Worm (Caenorhabditis elegans) whole organism, young adult: ENCODE measurements around the gene Y73C8B.5.

Experiments used
- B0035.1 ChIP-seq: sonication (generic microtip); optimal IDR thresholded peaks from 2 replicates; lab custom pipeline; 2016; ENCODE audit warnings: missing genetic modification characterization, mild to moderate bottlenecking, missing compliant biosample characterization, missing genotype, missing genetic modification reagents
- F37B4.10 ChIP-seq: fragments of 200-800 bp; sonication (Bioruptor generic); IDR thresholded peaks from 2 replicates; pipeline ENCODE4 v1.3.6; 2022; ENCODE audit warnings: missing genetic modification characterization, missing compliant biosample characterization
- F52B5.7 ChIP-seq: sonication (generic microtip); optimal IDR thresholded peaks from 2 replicates; lab custom pipeline; 2016; ENCODE audit warnings: mild to moderate bottlenecking, missing genetic modification characterization, missing compliant biosample characterization
- T26A5.8 ChIP-seq: sonication (generic microtip); optimal IDR thresholded peaks from 2 replicates; lab custom pipeline; 2016; ENCODE audit warnings: missing genetic modification characterization, missing compliant biosample characterization
- Y56A3A.18 ChIP-seq: fragments of 200-800 bp; sonication (Bioruptor generic); IDR thresholded peaks from 2 replicates; pipeline ENCODE4 v1.3.6; 2022; ENCODE audit warnings: missing genetic modification reagents, missing genetic modification characterization, missing compliant biosample characterization
- ama-1 ChIP-seq, 3 experiments: fragments of 150-350 bp in 1 of 3; sonication (generic microtip) in 2 of 3; optimal IDR thresholded peaks; 2 replicates each; lab custom pipeline; 2014 to 2018; ENCODE audit warnings: missing biosample characterization in 2 of 3, missing genetic modification characterization in 2 of 3, missing genetic modification reagents in 2 of 3
- atf-7 ChIP-seq: sonication (generic microtip); optimal IDR thresholded peaks from 2 replicates; lab custom pipeline; 2017; ENCODE audit warnings: mild to moderate bottlenecking, missing genetic modification characterization, missing compliant biosample characterization
- attf-3 ChIP-seq: fragments of 200-800 bp; sonication (Bioruptor generic); conservative IDR thresholded peaks from 2 replicates; pipeline ENCODE4 v1.3.6; 2022; ENCODE audit warnings: missing genetic modification reagents, missing genetic modification characterization, missing compliant biosample characterization
- attf-5 ChIP-seq: fragments of 200-800 bp; sonication (Bioruptor generic); optimal IDR thresholded peaks from 2 replicates; lab custom pipeline; 2018; ENCODE audit warnings: mild to moderate bottlenecking, missing genetic modification characterization, missing compliant biosample characterization
- bed-1 ChIP-seq: fragments of 200-800 bp; sonication (Bioruptor generic); IDR thresholded peaks from 2 replicates; pipeline ENCODE4 v1.3.6; 2022; ENCODE audit warnings: missing genetic modification reagents, missing genetic modification characterization, missing compliant biosample characterization
- bed-2 ChIP-seq: fragments of 200-800 bp; sonication (Bioruptor generic); IDR thresholded peaks from 2 replicates; pipeline ENCODE4 v1.3.6; 2022; ENCODE audit warnings: missing genetic modification reagents, missing genetic modification characterization, missing compliant biosample characterization
- ceh-58 ChIP-seq: fragments of 200-800 bp; sonication (Bioruptor generic); IDR thresholded peaks from 2 replicates; pipeline ENCODE4 v1.3.6; 2022; ENCODE audit warnings: missing genetic modification characterization, missing compliant biosample characterization
- ceh-79 ChIP-seq: sonication (generic microtip); optimal IDR thresholded peaks from 2 replicates; lab custom pipeline; 2017; ENCODE audit warnings: mild to moderate bottlenecking, missing genetic modification characterization, missing compliant biosample characterization
- dox-1 ChIP-seq: fragments of 200-800 bp; sonication (Bioruptor generic); IDR thresholded peaks from 2 replicates; pipeline ENCODE4 v1.3.6; 2022; ENCODE audit warnings: missing genetic modification reagents, missing genetic modification characterization, missing compliant biosample characterization
- egl-44 ChIP-seq: fragments of 200-800 bp; sonication (Bioruptor generic); IDR thresholded peaks from 2 replicates; pipeline ENCODE4 v1.3.6; 2022; ENCODE audit warnings: missing genetic modification reagents, missing genetic modification characterization, missing compliant biosample characterization
- ekl-4 ChIP-seq: fragments of 200-800 bp; sonication (Bioruptor generic); IDR thresholded peaks from 2 replicates; pipeline ENCODE4 v1.3.6; 2022; ENCODE audit warnings: missing genetic modification reagents, missing genetic modification characterization, missing compliant biosample characterization
- hmg-1.2 ChIP-seq: fragments of 200-800 bp; sonication (Bioruptor generic); IDR thresholded peaks from 2 replicates; pipeline ENCODE4 v1.3.6; 2022; ENCODE audit warnings: missing genetic modification reagents, missing genetic modification characterization, missing compliant biosample characterization
- let-526 ChIP-seq: fragments of 200-800 bp; sonication (Bioruptor generic); IDR thresholded peaks from 2 replicates; pipeline ENCODE4 v1.3.6; 2022; ENCODE audit warnings: missing genetic modification reagents, missing genetic modification characterization, missing compliant biosample characterization
- let-607 ChIP-seq, 2 experiments: fragments of 200-800 bp in 1 of 2; sonication (Bioruptor generic) in 1 of 2; sonication (generic microtip) in 1 of 2; optimal IDR thresholded peaks; 2 replicates each; lab custom pipeline; 2016 to 2018; ENCODE audit warnings: mild to moderate bottlenecking in 2 of 2, missing compliant biosample characterization in 2 of 2, missing genetic modification characterization in 2 of 2, moderate library complexity in 2 of 2, missing genotype in 1 of 2
- lin-40 ChIP-seq: sonication (generic microtip); optimal IDR thresholded peaks from 2 replicates; lab custom pipeline; 2016; ENCODE audit warnings: missing genetic modification characterization, mild to moderate bottlenecking, missing compliant biosample characterization, missing genotype, missing genetic modification reagents
- madf-10 ChIP-seq: sonication (generic microtip); optimal IDR thresholded peaks from 2 replicates; lab custom pipeline; 2016; ENCODE audit warnings: mild to moderate bottlenecking, missing genetic modification characterization, missing compliant biosample characterization
- nfya-1 ChIP-seq: sonication (generic microtip); optimal IDR thresholded peaks from 2 replicates; lab custom pipeline; 2017; ENCODE audit warnings: antibody characterized with exemption, missing compliant biosample characterization, missing genetic modification characterization, borderline replicate concordance; ENCODE audit not compliant: insufficient read depth
- nhr-80 ChIP-seq: sonication (generic microtip); optimal IDR thresholded peaks from 2 replicates; lab custom pipeline; 2016; ENCODE audit warnings: missing genetic modification characterization, missing compliant biosample characterization
- rcor-1 ChIP-seq: fragments of 200-800 bp; sonication (Bioruptor generic); IDR thresholded peaks from 2 replicates; pipeline ENCODE4 v1.3.6; 2022; ENCODE audit warnings: missing genetic modification reagents, missing genetic modification characterization, missing compliant biosample characterization
- rec-8 ChIP-seq, 2 experiments: sonication (generic microtip); optimal IDR thresholded peaks; 2 replicates each; lab custom pipeline; 2016; ENCODE audit warnings: mild to moderate bottlenecking in 2 of 2, missing genetic modification characterization in 2 of 2, missing genetic modification reagents in 2 of 2, missing genotype in 2 of 2, missing biosample characterization in 1 of 2, missing compliant biosample characterization in 1 of 2, moderate library complexity in 1 of 2
- repo-1 ChIP-seq: sonication (generic microtip); optimal IDR thresholded peaks from 2 replicates; lab custom pipeline; 2017; ENCODE audit warnings: mild to moderate bottlenecking, missing genetic modification characterization, missing compliant biosample characterization
- sdz-38 ChIP-seq: sonication (generic microtip); optimal IDR thresholded peaks from 2 replicates; lab custom pipeline; 2016; ENCODE audit warnings: missing genotype, missing genetic modification characterization, missing compliant biosample characterization
- somi-1 ChIP-seq: fragments of 200-800 bp; sonication (Bioruptor generic); optimal IDR thresholded peaks from 2 replicates; lab custom pipeline; 2018; ENCODE audit warnings: mild to moderate bottlenecking, missing genetic modification characterization, missing compliant biosample characterization
- tbx-9 ChIP-seq: sonication (generic microtip); optimal IDR thresholded peaks from 2 replicates; lab custom pipeline; 2016; ENCODE audit warnings: borderline replicate concordance, missing genetic modification characterization, inconsistent platforms, missing compliant biosample characterization
- tlf-1 ChIP-seq: fragments of 200-800 bp; sonication (Bioruptor generic); optimal IDR thresholded peaks from 2 replicates; lab custom pipeline; 2018; ENCODE audit warnings: mild to moderate bottlenecking, missing genetic modification characterization, missing compliant biosample characterization
- unc-130 ChIP-seq: sonication (generic microtip); optimal IDR thresholded peaks from 2 replicates; lab custom pipeline; 2016; ENCODE audit warnings: missing genetic modification reagents, missing genetic modification characterization, missing compliant biosample characterization
- zfh-2 ChIP-seq: fragments of 200-800 bp; sonication (Bioruptor generic); conservative IDR thresholded peaks from 2 replicates; pipeline ENCODE4 v1.3.6; 2022; ENCODE audit warnings: missing genetic modification reagents, missing genetic modification characterization, missing compliant biosample characterization
- ztf-28 ChIP-seq: fragments of 200-800 bp; sonication (Bioruptor generic); IDR thresholded peaks from 2 replicates; pipeline ENCODE4 v1.3.6; 2022; ENCODE audit warnings: missing genetic modification reagents, missing genetic modification characterization, missing compliant biosample characterization

The Y73C8B.5 gene

DNA sequence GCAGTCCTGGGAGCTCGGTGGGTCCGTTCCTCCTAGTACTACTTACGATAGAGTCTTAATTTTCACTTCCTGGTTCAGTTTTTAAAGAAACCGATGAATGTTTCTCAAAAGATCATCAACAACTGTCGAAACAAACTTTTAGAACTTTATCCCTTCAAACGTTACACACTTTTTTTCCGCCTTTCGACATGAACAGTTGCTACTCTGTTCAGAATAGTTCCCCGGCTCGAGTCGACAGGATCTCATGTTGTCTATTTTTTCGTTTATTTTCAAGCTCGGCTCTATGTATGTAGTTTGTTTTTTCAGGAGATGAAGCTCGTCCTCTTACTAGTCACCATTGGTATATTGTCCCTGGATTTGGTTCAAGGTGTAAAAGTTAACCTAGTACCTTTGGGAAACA lies 40.3 kb upstream of the Y73C8B.5 start, which contains the start of gene exh-1 (continued):
- no peak for TF ChIP-seq ama-1 (optimal IDR thresholded peaks at IDR 0.05; lab: Kevin White, UChicago)
- TF ChIP-seq ama-1 (GFP tag; optimal IDR thresholded peaks at IDR 0.05; lab: Kevin White, UChicago), result no peak
- no peak for TF ChIP-seq bed-2 (GFP tag; lab: Robert Waterston, UW)

DNA sequence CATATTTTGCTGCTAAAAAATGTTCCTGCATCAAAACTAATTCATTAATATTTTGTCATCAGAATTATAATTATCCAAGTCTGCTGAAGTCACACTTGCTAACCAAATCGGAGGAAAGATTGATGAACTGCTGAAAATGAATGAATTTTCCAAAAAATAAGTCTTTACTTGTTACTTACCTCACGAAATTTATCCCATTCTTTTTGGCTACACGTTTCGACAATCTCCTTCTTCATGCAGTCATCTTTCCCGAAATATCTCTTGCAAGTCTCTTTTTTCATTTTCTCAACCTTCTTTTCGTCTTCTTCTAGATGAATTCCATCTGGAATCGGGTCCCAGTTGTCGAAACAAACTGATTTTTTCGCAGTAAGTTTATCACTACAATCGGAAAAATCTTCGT lies 38.7 kb upstream of the Y73C8B.5 start:
- TF ChIP-seq unc-130 (no peak), zfh-2 (GFP tag; lab: Robert Waterston, UW) (no peak), egl-44 (GFP tag; lab: Robert Waterston, UW) (no peak), madf-10 (no peak), bed-1 (GFP tag; lab: Robert Waterston, UW) (no peak), T26A5.8 (tag; lab: Kevin White, UChicago) (no peak), ama-1 (optimal IDR thresholded peaks at IDR 0.05; lab: Kevin White, UChicago) (no peak), ama-1 (GFP tag; optimal IDR thresholded peaks at IDR 0.05; lab: Kevin White, UChicago) (no peak), B0035.1 (tag; lab: Kevin White, UChicago) (no peak), attf-5 (GFP tag; lab: Kevin White, UChicago) (no peak), F52B5.7 (tag; lab: Kevin White, UChicago) (no peak), let-526 (no peak), nhr-80 (no peak), let-607 (tag; optimal IDR thresholded peaks at IDR 0.05; lab: Kevin White, UChicago) (no peak), hmg-1.2 (GFP tag; lab: Robert Waterston, UW) (no peak), rcor-1 (GFP tag; lab: Robert Waterston, UW) (no peak), ceh-58 (no peak), attf-3 (no peak), tbx-9 (tag; lab: Kevin White, UChicago) (no peak), ztf-28 (GFP tag; lab: Robert Waterston, UW) (no peak)

DNA sequence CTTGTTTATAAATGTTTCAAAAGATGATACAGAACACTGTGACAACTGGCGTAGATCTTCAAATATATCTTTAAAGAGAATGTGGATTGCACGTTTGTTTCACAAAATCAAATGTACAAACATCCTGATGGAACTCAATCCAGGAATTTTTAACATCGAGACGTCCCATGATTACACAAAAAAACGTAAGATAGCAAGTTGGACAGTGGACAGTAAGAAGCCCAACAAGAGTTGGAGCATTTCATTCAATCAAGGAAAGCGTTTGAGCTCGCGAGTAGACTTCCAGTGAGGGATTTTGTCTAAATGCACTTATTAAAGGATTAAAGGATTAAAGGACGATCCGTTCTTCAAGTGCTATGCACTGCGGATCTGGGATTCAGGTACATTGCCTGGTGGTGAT lies 37.8 kb upstream of the Y73C8B.5 start, which contains the start of gene C36C5.12:
Gene C36C5.12, minus strand, starts transcription at position 101 of the 400 bp plus-strand sequence.
- TF ChIP-seq atf-7 (no peak), somi-1 (GFP tag; lab: Kevin White, UChicago) (no peak), zfh-2 (GFP tag; lab: Robert Waterston, UW) (no peak), dox-1 (no peak), rec-8 (tag; optimal IDR thresholded peaks at IDR 0.05; lab: Kevin White, UChicago) (no peak), Y56A3A.18 (GFP tag; lab: Robert Waterston, UW) (no peak), let-607 (tag; optimal IDR thresholded peaks at IDR 0.05; lab: Kevin White, UChicago) (no peak), ceh-79 (no peak), lin-40 (tag; lab: Kevin White, UChicago) (no peak), nfya-1 (no peak), ceh-58 (no peak), repo-1 (tag; lab: Kevin White, UChicago) (no peak), sdz-38 (tag; lab: Kevin White, UChicago) (no peak), F37B4.10 (GFP tag; lab: Robert Waterston, UW) (no peak), ekl-4 (GFP tag; lab: Robert Waterston, UW) (no peak)

DNA sequence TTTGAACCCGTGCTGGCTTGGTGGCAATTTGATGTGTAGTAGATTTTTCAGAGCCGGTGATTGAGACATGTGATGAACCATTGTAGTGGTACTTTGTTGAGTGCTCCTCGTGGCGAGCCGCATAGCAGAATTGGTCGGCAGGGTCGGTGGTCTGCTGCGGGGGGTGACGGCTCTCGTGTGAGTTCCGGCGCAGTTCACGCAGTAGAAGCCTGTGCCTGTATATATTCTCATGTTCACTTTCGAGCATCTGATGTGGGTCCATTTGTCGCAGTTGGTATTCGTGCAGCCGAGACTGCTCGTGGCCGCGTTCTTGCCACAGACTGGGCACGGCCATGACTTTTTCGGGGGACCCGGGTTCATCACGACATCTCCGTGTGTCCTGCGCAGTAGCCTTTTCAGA lies 34.8 kb upstream of the Y73C8B.5 start:
- TF ChIP-seq tlf-1 (GFP tag; lab: Kevin White, UChicago), result no peak
- TF ChIP-seq zfh-2 (GFP tag; lab: Robert Waterston, UW), result peak; percentile 67
